Worm (Caenorhabditis elegans) whole organism, L4 larva: ENCODE measurements around the gene Y37H2A.7.

Source experiments
- Y105C5A.15 ChIP-seq: fragments of 200-800 bp; sonication (Bioruptor generic); IDR thresholded peaks from 2 replicates; pipeline ENCODE4 v1.3.6; 2022; ENCODE audit warnings: missing genetic modification characterization, missing compliant biosample characterization
- ama-1 ChIP-seq: fragments of 150-350 bp; optimal IDR thresholded peaks from 2 replicates; lab custom pipeline; 2014; ENCODE audit warnings: inconsistent platforms, mixed read lengths
- attf-4 ChIP-seq: sonication (generic microtip); optimal IDR thresholded peaks from 3 replicates; lab custom pipeline; 2017; ENCODE audit warnings: missing biosample characterization, missing genetic modification characterization
- ceh-32 ChIP-seq: sonication (generic microtip); optimal IDR thresholded peaks from 2 replicates; lab custom pipeline; 2016; ENCODE audit warnings: mild to moderate bottlenecking, missing genetic modification characterization, missing compliant biosample characterization; ENCODE audit not compliant: poor library complexity
- ceh-62 ChIP-seq: sonication (generic microtip); optimal IDR thresholded peaks from 2 replicates; lab custom pipeline; 2017; ENCODE audit warnings: missing biosample characterization, missing genetic modification characterization
- ces-1 ChIP-seq: fragments of 150-350 bp; sonication (generic microtip); optimal IDR thresholded peaks from 4 replicates; lab custom pipeline; 2014; ENCODE audit warnings: missing biosample characterization, missing genetic modification reagents, missing genetic modification characterization
- cey-2 ChIP-seq: sonication (generic microtip); optimal IDR thresholded peaks from 3 replicates; lab custom pipeline; 2017; ENCODE audit warnings: missing genetic modification characterization, mild to moderate bottlenecking, missing compliant biosample characterization, antibody characterized with exemption, borderline replicate concordance; ENCODE audit not compliant: insufficient read depth
- daf-16 ChIP-seq, 3 experiments: sonication (generic microtip); optimal IDR thresholded peaks; 2 replicates each; lab custom pipeline; 2016 to 2017; ENCODE audit warnings: missing genetic modification characterization in 3 of 3, missing genetic modification reagents in 3 of 3, mild to moderate bottlenecking in 2 of 3, missing compliant biosample characterization in 2 of 3, missing biosample characterization in 1 of 3, moderate library complexity in 1 of 3
- daf-8 ChIP-seq: fragments of 200-800 bp; sonication (Bioruptor generic); IDR thresholded peaks from 2 replicates; pipeline ENCODE4 v1.3.6; 2022; ENCODE audit warnings: missing genetic modification characterization, missing compliant biosample characterization
- dmd-6 ChIP-seq: fragments of 200-800 bp; sonication (Bioruptor generic); IDR thresholded peaks from 2 replicates; pipeline ENCODE4 v1.3.6; 2022; ENCODE audit warnings: missing genetic modification reagents, missing genetic modification characterization, missing compliant biosample characterization
- dmd-8 ChIP-seq: fragments of 200-800 bp; sonication (Bioruptor generic); IDR thresholded peaks from 2 replicates; pipeline ENCODE4 v1.3.6; 2022; ENCODE audit warnings: missing genetic modification characterization, missing compliant biosample characterization
- dmd-9 ChIP-seq: fragments of 200-800 bp; sonication (Bioruptor generic); IDR thresholded peaks from 2 replicates; pipeline ENCODE4 v1.3.6; 2022; ENCODE audit warnings: missing genetic modification reagents, missing genetic modification characterization, missing compliant biosample characterization
- dve-1 ChIP-seq: sonication (generic microtip); optimal IDR thresholded peaks from 2 replicates; lab custom pipeline; 2017; ENCODE audit warnings: antibody characterized with exemption, mild to moderate bottlenecking, missing genetic modification characterization, missing compliant biosample characterization; ENCODE audit not compliant: insufficient read depth
- egl-43 ChIP-seq: fragments of 200-800 bp; sonication (Bioruptor generic); IDR thresholded peaks from 2 replicates; pipeline ENCODE4 v1.3.6; 2022; ENCODE audit warnings: missing genetic modification reagents, missing genetic modification characterization, missing compliant biosample characterization
- fos-1 ChIP-seq: fragments of 150-350 bp; optimal IDR thresholded peaks from 2 replicates; lab custom pipeline; 2014; ENCODE audit warnings: missing biosample characterization, missing genetic modification characterization
- gei-8 ChIP-seq: fragments of 200-800 bp; sonication (Bioruptor generic); optimal IDR thresholded peaks from 2 replicates; lab custom pipeline; 2018; ENCODE audit warnings: mild to moderate bottlenecking, missing genetic modification characterization, missing compliant biosample characterization
- hlh-11 ChIP-seq: fragments of 200-800 bp; sonication (Bioruptor generic); optimal IDR thresholded peaks from 2 replicates; lab custom pipeline; 2018; ENCODE audit warnings: mild to moderate bottlenecking, missing genetic modification characterization, missing compliant biosample characterization
- lin-1 ChIP-seq: fragments of 200-800 bp; sonication (Bioruptor generic); IDR thresholded peaks from 2 replicates; pipeline ENCODE4 v1.3.6; 2022; ENCODE audit warnings: missing genetic modification reagents, missing genetic modification characterization, missing compliant biosample characterization
- lin-15B ChIP-seq: fragments of 150-350 bp; sonication (generic microtip); optimal IDR thresholded peaks from 3 replicates; lab custom pipeline; 2014; ENCODE audit warnings: missing biosample characterization, missing genetic modification characterization
- lsy-2 ChIP-seq, 2 experiments: fragments of 150-350 bp in 1 of 2; sonication (generic microtip) in 1 of 2; optimal IDR thresholded peaks; 2 replicates each; lab custom pipeline; 2014 to 2017; ENCODE audit warnings: missing biosample characterization in 2 of 2, missing genetic modification characterization in 2 of 2
- madf-9 ChIP-seq: fragments of 200-800 bp; sonication (Bioruptor generic); conservative IDR thresholded peaks from 2 replicates; pipeline ENCODE4 v1.3.6; 2022; ENCODE audit warnings: missing genetic modification reagents, missing genetic modification characterization, missing compliant biosample characterization
- mep-1 ChIP-seq: fragments of 150-350 bp; sonication (generic microtip); optimal IDR thresholded peaks from 3 replicates; lab custom pipeline; 2014; ENCODE audit warnings: missing biosample characterization, missing genetic modification characterization
- mxl-2 ChIP-seq: fragments of 200-800 bp; sonication (Bioruptor generic); conservative IDR thresholded peaks from 2 replicates; pipeline ENCODE4 v1.3.6; 2022; ENCODE audit warnings: missing genetic modification reagents, missing genetic modification characterization, missing compliant biosample characterization
- nhr-237 ChIP-seq: sonication (generic microtip); optimal IDR thresholded peaks from 2 replicates; lab custom pipeline; 2017; ENCODE audit warnings: missing biosample characterization, missing genetic modification characterization
- nhr-28 ChIP-seq: fragments of 150-350 bp; optimal IDR thresholded peaks from 2 replicates; lab custom pipeline; 2014; ENCODE audit warnings: missing biosample characterization, missing genetic modification characterization
- nhr-41 ChIP-seq: fragments of 200-800 bp; sonication (Bioruptor generic); IDR thresholded peaks from 2 replicates; pipeline ENCODE4 v1.3.6; 2022; ENCODE audit warnings: missing genetic modification reagents, missing genetic modification characterization, missing compliant biosample characterization
- nhr-48 ChIP-seq: sonication (generic microtip); optimal IDR thresholded peaks from 2 replicates; lab custom pipeline; 2016; ENCODE audit warnings: mild to moderate bottlenecking, missing genetic modification characterization, missing compliant biosample characterization
- php-3 ChIP-seq: fragments of 200-800 bp; sonication (Bioruptor generic); IDR thresholded peaks from 2 replicates; pipeline ENCODE4 v1.3.6; 2022; ENCODE audit warnings: missing genetic modification reagents, missing genetic modification characterization, missing compliant biosample characterization
- pqm-1 ChIP-seq: sonication (generic microtip); optimal IDR thresholded peaks from 2 replicates; lab custom pipeline; 2017; ENCODE audit warnings: missing biosample characterization, missing genetic modification characterization
- rbr-2 ChIP-seq: sonication (generic microtip); optimal IDR thresholded peaks from 2 replicates; lab custom pipeline; 2016; ENCODE audit warnings: missing genotype, missing genetic modification characterization, missing compliant biosample characterization
- sdz-12 ChIP-seq: fragments of 200-800 bp; sonication (Bioruptor generic); optimal IDR thresholded peaks from 2 replicates; lab custom pipeline; 2018; ENCODE audit warnings: mild to moderate bottlenecking, missing genetic modification characterization, missing compliant biosample characterization
- snpc-1.2 ChIP-seq: fragments of 200-800 bp; sonication (Bioruptor generic); IDR thresholded peaks from 2 replicates; pipeline ENCODE4 v1.3.6; 2022; ENCODE audit warnings: missing genetic modification reagents, missing genetic modification characterization, missing compliant biosample characterization
- tra-1 ChIP-seq: fragments of 200-800 bp; sonication (Bioruptor generic); IDR thresholded peaks from 2 replicates; pipeline ENCODE4 v1.3.6; 2022; ENCODE audit warnings: missing genetic modification reagents, missing genetic modification characterization, missing compliant biosample characterization
- unc-39 ChIP-seq: sonication (generic microtip); optimal IDR thresholded peaks from 2 replicates; lab custom pipeline; 2017; ENCODE audit warnings: missing biosample characterization, missing genetic modification characterization
- unc-62 ChIP-seq, 3 experiments: fragments of 150-350 bp in 1 of 3; sonication (generic microtip); optimal IDR thresholded peaks in 2 of 3; peaks in 1 of 3; 1 replicate in 1 of 3; 2 replicates in 2 of 3; lab custom pipeline; 2014 to 2017; ENCODE audit warnings: missing biosample characterization in 3 of 3, missing genetic modification characterization in 3 of 3, missing genetic modification reagents in 3 of 3, missing genotype in 1 of 3
- vab-7 ChIP-seq: fragments of 200-800 bp; sonication (Bioruptor generic); IDR thresholded peaks from 2 replicates; pipeline ENCODE4 v1.3.6; 2022; ENCODE audit warnings: missing genetic modification reagents, missing genetic modification characterization, missing compliant biosample characterization
- zfp-3 ChIP-seq: fragments of 200-800 bp; sonication (Bioruptor generic); conservative IDR thresholded peaks from 2 replicates; pipeline ENCODE4 v1.3.6; 2022; ENCODE audit warnings: missing genetic modification reagents, missing genetic modification characterization, missing compliant biosample characterization
- zip-11 ChIP-seq: fragments of 200-800 bp; sonication (Bioruptor generic); IDR thresholded peaks from 2 replicates; pipeline ENCODE4 v1.3.6; 2022; ENCODE audit warnings: missing genetic modification characterization, missing compliant biosample characterization

Y37H2A.7 gene

DNA sequence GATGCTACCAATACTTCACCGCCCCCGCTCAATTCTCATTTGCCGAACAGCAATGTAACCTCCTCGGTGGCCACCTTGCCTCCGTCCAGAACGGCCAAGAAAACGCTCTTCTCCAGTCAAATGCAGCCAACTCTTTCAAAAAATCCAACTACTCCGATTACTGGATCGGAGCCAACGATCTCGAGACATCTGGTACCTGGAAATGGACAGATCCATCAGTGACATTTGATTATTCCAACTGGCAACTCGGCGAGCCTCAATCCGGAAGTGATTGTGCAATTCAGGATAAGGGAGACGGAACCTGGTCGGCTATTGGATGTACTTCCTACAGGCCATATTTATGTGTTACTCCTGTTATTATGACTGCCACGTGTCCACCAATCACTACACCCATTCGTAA is 23.9 kb upstream of the Y37H2A.7 start:
- no peak for TF ChIP-seq ceh-62 (tag; lab: Kevin White, UChicago)
- TF ChIP-seq unc-62 (GFP tag; optimal IDR thresholded peaks at IDR 0.05 in 1 of 2; lab: Kevin White, UChicago), result peak in 1 of 2 experiments; percentile 97
- no peak for TF ChIP-seq unc-62 (tag; optimal IDR thresholded peaks at IDR 0.05; lab: Kevin White, UChicago)

DNA sequence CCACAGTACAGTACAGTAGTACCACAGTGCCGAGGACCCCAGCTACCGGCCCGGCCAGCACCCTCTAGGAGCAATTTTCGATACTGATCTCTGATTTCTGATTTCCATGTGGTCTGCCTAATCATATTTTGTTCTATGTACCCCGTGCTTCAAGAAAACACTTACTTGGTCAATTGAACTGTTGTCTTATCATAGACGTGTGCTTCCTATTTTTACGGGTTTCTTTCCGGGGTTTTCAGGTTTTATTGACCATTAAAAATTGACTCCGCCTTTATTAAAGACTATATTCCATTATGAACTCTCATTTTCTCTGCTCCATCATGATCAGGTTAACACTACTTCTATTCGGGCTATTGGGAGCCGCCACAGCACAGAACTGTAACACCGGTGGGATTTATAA is 23.4 kb upstream of the Y37H2A.7 start, which contains the start of gene clec-48:
Gene clec-48 (plus strand): TSS at position 320 of the 400 bp plus-strand sequence.
- TF ChIP-seq sdz-12 (GFP tag; lab: Kevin White, UChicago) (no peak), dve-1 (tag; lab: Kevin White, UChicago) (peak; percentile 49), daf-16 (GFP tag; optimal IDR thresholded peaks at IDR 0.05; lab: Kevin White, UChicago) (no peak), daf-16 (tag; optimal IDR thresholded peaks at IDR 0.05; lab: Kevin White, UChicago) (peak; percentile 69), tra-1 (GFP tag; lab: Robert Waterston, UW) (no peak), nhr-28 (tag; lab: Kevin White, UChicago) (peak; percentile 41), rbr-2 (tag; lab: Kevin White, UChicago) (no peak), unc-62 (GFP tag; optimal IDR thresholded peaks at IDR 0.05 in 1 of 2; lab: Kevin White, UChicago) (no peak), unc-62 (tag; optimal IDR thresholded peaks at IDR 0.05; lab: Kevin White, UChicago) (no peak), fos-1 (tag; lab: Kevin White, UChicago) (no peak), dmd-8 (GFP tag; lab: Robert Waterston, UW) (no peak), pqm-1 (tag; lab: Kevin White, UChicago) (no peak), mxl-2 (GFP tag; lab: Robert Waterston, UW) (no peak), php-3 (peak; percentile 95), gei-8 (GFP tag; lab: Kevin White, UChicago) (no peak), madf-9 (GFP tag; lab: Robert Waterston, UW) (no peak), attf-4 (tag; lab: Kevin White, UChicago) (no peak), mep-1 (tag; lab: Kevin White, UChicago) (no peak), zfp-3 (GFP tag; lab: Robert Waterston, UW) (no peak)

DNA sequence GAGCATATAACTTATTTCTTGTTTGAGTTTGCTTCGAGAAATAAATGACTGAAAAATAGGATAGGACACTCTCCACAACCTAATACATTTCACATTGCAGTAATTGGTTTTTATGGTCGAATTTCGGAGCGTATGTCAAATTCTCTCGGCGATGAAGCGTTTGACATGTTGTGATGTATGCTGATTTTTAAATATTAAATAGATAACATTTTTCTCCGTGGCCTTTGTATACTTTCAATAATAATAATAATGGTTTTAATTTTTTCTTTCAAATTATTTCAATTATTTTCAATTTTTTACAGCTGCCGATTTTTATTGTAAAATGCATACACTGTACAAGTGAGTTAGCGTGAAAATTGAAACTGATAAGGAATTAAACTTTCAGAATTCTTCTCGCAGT is 11.8 kb upstream of the Y37H2A.7 start, which contains the start of gene C14A6.3:
Gene C14A6.3 (plus strand): TSS at position 301 of the 400 bp plus-strand sequence.
- no peak for TF ChIP-seq dmd-6 (GFP tag; lab: Robert Waterston, UW)
- no peak for TF ChIP-seq ceh-32 (tag; lab: Kevin White, UChicago)
- TF ChIP-seq pqm-1 (tag; lab: Kevin White, UChicago), result peak; percentile 39
- no peak for TF ChIP-seq ceh-62 (tag; lab: Kevin White, UChicago)
- TF ChIP-seq lin-15B, result no peak

DNA sequence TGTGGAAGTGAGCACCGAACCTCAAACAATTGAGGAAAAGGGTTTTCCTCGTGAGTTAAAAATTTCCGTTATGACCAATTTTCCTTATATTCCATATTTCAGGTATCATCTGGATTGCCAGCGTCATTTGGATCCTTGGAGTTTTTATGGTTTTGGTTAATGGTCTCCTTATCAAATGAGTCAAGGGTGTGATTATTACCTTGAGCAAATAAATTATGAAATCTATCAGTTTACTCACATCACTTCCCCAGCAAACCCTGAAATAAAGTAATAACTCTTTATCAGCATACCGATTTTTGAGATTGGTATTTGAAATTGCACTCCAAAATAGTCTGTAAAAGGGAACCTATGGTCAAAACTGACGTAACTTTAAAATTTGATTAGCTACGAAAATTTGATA is 10.2 kb upstream of the Y37H2A.7 start:
- TF ChIP-seq fos-1 (tag; lab: Kevin White, UChicago) (no peak), php-3 (peak; percentile 50; the same call in 1 of the 2 replicates), dmd-6 (GFP tag; lab: Robert Waterston, UW) (no peak), daf-16 (GFP tag; optimal IDR thresholded peaks at IDR 0.05; lab: Kevin White, UChicago) (no peak), daf-16 (tag; optimal IDR thresholded peaks at IDR 0.05; lab: Kevin White, UChicago) (peak; percentile 0), pqm-1 (tag; lab: Kevin White, UChicago) (peak; percentile 31), vab-7 (GFP tag; lab: Robert Waterston, UW) (no peak)
- TF ChIP-seq, all 104 proteins: peak for 3

DNA sequence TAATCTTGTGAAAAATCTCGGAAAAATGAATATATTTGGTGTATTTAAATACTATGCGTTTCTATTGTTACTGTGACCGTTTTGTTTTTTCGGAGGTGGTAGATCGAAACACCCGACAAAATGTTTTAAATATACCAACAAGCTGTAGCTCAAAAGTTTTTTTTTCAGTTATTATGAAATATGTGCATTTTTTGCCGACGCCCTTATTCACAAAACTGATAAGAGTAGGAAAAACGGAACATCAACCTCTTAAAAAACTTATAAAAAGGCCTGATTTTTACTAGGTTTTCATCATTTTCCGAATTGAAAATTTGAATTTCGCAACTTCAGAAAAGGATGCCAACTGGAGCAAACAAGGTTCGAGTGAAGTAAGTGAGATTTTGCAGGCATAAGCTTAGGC is 9.2 kb upstream of the Y37H2A.7 start, which contains the start of gene Y37H2A.14:
Gene Y37H2A.14 (plus strand): TSS at position 301 of the 400 bp plus-strand sequence.
- no peak for TF ChIP-seq nhr-41 (GFP tag; lab: Robert Waterston, UW)
- peak; percentile 22 for TF ChIP-seq pqm-1 (tag; lab: Kevin White, UChicago)

DNA sequence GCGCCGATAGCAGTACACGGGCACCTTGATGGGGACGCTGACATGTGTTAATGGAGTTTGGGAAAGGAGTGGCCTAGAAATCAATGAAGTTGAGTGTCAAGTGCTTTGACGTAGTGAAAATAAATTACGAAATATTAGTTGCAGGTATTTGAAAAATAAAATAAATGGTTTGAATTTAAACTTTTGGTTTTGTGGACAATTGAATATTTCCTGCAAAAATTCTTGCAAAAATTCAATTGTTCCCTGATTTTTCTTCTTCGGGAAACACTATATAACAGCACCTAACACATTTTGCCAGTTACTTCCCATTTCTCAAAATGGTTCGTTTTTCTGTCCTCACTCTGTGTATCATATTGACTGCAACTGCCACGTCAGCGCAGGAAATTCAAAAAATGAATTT is 8.3 kb upstream of the Y37H2A.7 start, which contains the start of gene Y37H2A.13:
Gene Y37H2A.13 (plus strand): TSS at position 301 of the 400 bp plus-strand sequence.
- TF ChIP-seq nhr-237, result no peak
- TF ChIP-seq dmd-9, result no peak
- no peak for TF ChIP-seq ama-1 (lab: Kevin White, UChicago)
- no peak for TF ChIP-seq zip-11 (GFP tag; lab: Robert Waterston, UW)
- no peak for TF ChIP-seq hlh-11 (tag; lab: Kevin White, UChicago)
- no peak for TF ChIP-seq cey-2 (tag; lab: Kevin White, UChicago)
- TF ChIP-seq egl-43 (GFP tag; lab: Robert Waterston, UW), result no peak
- TF ChIP-seq lin-15B, result no peak
- TF ChIP-seq unc-39 (tag; lab: Kevin White, UChicago), result no peak
- no peak for TF ChIP-seq snpc-1.2 (GFP tag; lab: Robert Waterston, UW)
- TF ChIP-seq lsy-2 (tag; optimal IDR thresholded peaks at IDR 0.05; lab: Kevin White, UChicago), result no peak
- no peak for TF ChIP-seq ces-1
- no peak for TF ChIP-seq gei-8 (GFP tag; lab: Kevin White, UChicago)
- no peak for TF ChIP-seq daf-8 (GFP tag; lab: Robert Waterston, UW)
- no peak for TF ChIP-seq lin-1 (GFP tag; lab: Robert Waterston, UW)
- no peak for TF ChIP-seq Y105C5A.15 (GFP tag; lab: Robert Waterston, UW)
- no peak for TF ChIP-seq nhr-48 (tag; lab: Kevin White, UChicago)
